Fruit fly (Drosophila melanogaster) Kc167 (cell line): Measurements from ENCODE around the gene Spase12.

Source experiments
- psq ChIP-seq: fragments of >200 bp; optimal IDR thresholded peaks from 2 replicates; lab custom pipeline; 2017; ENCODE audit warnings: missing external identifiers
- ttk ChIP-seq: sonication (Bioruptor generic); optimal IDR thresholded peaks from 2 replicates; lab custom pipeline; 2017; ENCODE audit warnings: missing external identifiers

DNA sequence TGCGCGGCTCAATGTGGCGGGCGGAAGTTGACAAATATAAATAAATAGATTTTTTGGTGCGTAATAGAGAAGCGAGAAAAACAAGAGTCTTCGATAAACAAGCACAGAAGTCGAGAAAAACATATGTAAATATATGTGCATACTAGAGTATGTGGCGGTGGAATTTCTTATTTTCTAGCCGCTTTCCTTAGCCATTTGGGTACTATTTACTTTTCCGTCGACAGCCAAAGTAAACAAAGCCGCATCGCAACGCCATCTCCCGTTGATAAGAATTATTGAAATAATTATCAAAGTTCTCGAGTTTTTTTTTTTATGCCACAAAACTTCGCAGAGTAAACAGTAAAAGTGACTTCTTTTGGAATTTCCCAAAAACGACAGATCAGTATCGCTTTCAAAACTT is 11.0 kb downstream of the Spase12 start:
- TF ChIP-seq ttk (lab: Kevin White, UChicago) (no peak), psq (lab: Kevin White, UChicago) (no peak)
